Worm (Caenorhabditis elegans) whole organism, late embryonic: ENCODE data around the gene C14F11.4.

Source experiments
- K02D7.2 ChIP-seq: sonication (generic microtip); optimal IDR thresholded peaks from 2 replicates; lab custom pipeline; 2017; ENCODE audit warnings: mild to moderate bottlenecking, missing genetic modification characterization, missing compliant biosample characterization
- Y22D7AL.16 ChIP-seq: sonication (generic microtip); optimal IDR thresholded peaks from 2 replicates; lab custom pipeline; 2016; ENCODE audit warnings: missing genetic modification characterization, missing compliant biosample characterization
- ceh-18 ChIP-seq: sonication (generic microtip); optimal IDR thresholded peaks from 2 replicates; lab custom pipeline; 2016; ENCODE audit warnings: missing genetic modification characterization, missing compliant biosample characterization
- ceh-22 ChIP-seq: sonication (generic microtip); optimal IDR thresholded peaks from 2 replicates; lab custom pipeline; 2017; ENCODE audit warnings: missing biosample characterization, missing genetic modification characterization
- ceh-31 ChIP-seq: sonication (generic microtip); optimal IDR thresholded peaks from 2 replicates; lab custom pipeline; 2016; ENCODE audit warnings: missing genetic modification characterization, missing compliant biosample characterization
- ceh-45 ChIP-seq: fragments of 200-800 bp; sonication (Bioruptor generic); IDR thresholded peaks from 2 replicates; pipeline ENCODE4 v1.3.6; 2022; ENCODE audit warnings: missing genetic modification reagents, missing genetic modification characterization, missing compliant biosample characterization
- ceh-6 ChIP-seq: fragments of 200-800 bp; sonication (Bioruptor generic); optimal IDR thresholded peaks from 2 replicates; lab custom pipeline; 2018; ENCODE audit warnings: mild to moderate bottlenecking, missing genetic modification characterization, missing compliant biosample characterization
- ceh-9 ChIP-seq: sonication (generic microtip); optimal IDR thresholded peaks from 2 replicates; lab custom pipeline; 2016; ENCODE audit warnings: mild to moderate bottlenecking, missing genetic modification characterization, inconsistent platforms, missing compliant biosample characterization
- che-1 ChIP-seq: sonication (generic microtip); optimal IDR thresholded peaks from 2 replicates; lab custom pipeline; 2016; ENCODE audit warnings: mild to moderate bottlenecking, missing genetic modification characterization, missing compliant biosample characterization
- dmd-4 ChIP-seq: sonication (generic microtip); optimal IDR thresholded peaks from 2 replicates; lab custom pipeline; 2016; ENCODE audit warnings: borderline replicate concordance, missing genetic modification characterization, missing compliant biosample characterization
- fax-1 ChIP-seq: sonication (generic microtip); optimal IDR thresholded peaks from 2 replicates; lab custom pipeline; 2016; ENCODE audit warnings: missing genotype, missing genetic modification characterization, missing compliant biosample characterization
- hlh-13 ChIP-seq: fragments of 200-800 bp; sonication (Bioruptor generic); optimal IDR thresholded peaks from 2 replicates; lab custom pipeline; 2018; ENCODE audit warnings: mild to moderate bottlenecking, missing genetic modification characterization, missing compliant biosample characterization
- lim-6 ChIP-seq: sonication (generic microtip); optimal IDR thresholded peaks from 2 replicates; lab custom pipeline; 2016; ENCODE audit warnings: missing genetic modification characterization, missing compliant biosample characterization
- lin-11 ChIP-seq: fragments of 200-800 bp; sonication (Bioruptor generic); optimal IDR thresholded peaks from 2 replicates; lab custom pipeline; 2018; ENCODE audit warnings: mild to moderate bottlenecking, missing genetic modification characterization, missing compliant biosample characterization
- madf-2 ChIP-seq: sonication (generic microtip); optimal IDR thresholded peaks from 2 replicates; lab custom pipeline; 2017; ENCODE audit warnings: missing genetic modification characterization, missing compliant biosample characterization
- nfya-1 ChIP-seq: sonication (generic microtip); optimal IDR thresholded peaks from 2 replicates; lab custom pipeline; 2017; ENCODE audit warnings: missing genetic modification characterization, mild to moderate bottlenecking, missing compliant biosample characterization, antibody characterized with exemption, moderate library complexity
- nhr-11 ChIP-seq: fragments of 150-350 bp; optimal IDR thresholded peaks from 2 replicates; lab custom pipeline; 2014; ENCODE audit warnings: missing biosample characterization, missing genetic modification characterization
- nhr-232 ChIP-seq: sonication (generic microtip); optimal IDR thresholded peaks from 2 replicates; lab custom pipeline; 2016; ENCODE audit warnings: missing genetic modification characterization, missing compliant biosample characterization
- pag-3 ChIP-seq: sonication (generic microtip); optimal IDR thresholded peaks from 2 replicates; lab custom pipeline; 2016; ENCODE audit warnings: missing compliant biosample characterization, missing genetic modification characterization, borderline replicate concordance
- pax-1 ChIP-seq: fragments of 150-350 bp; optimal IDR thresholded peaks from 2 replicates; lab custom pipeline; 2014; ENCODE audit warnings: missing biosample characterization, missing genetic modification characterization
- pha-2 ChIP-seq: sonication (generic microtip); optimal IDR thresholded peaks from 2 replicates; lab custom pipeline; 2017; ENCODE audit warnings: mild to moderate bottlenecking, missing genetic modification characterization, missing compliant biosample characterization
- pha-4 ChIP-seq: fragments of 150-350 bp; optimal IDR thresholded peaks from 2 replicates; lab custom pipeline; 2018; ENCODE audit warnings: missing biosample characterization, missing genetic modification reagents, missing genetic modification characterization
- pqm-1 ChIP-seq: sonication (generic microtip); optimal IDR thresholded peaks from 2 replicates; lab custom pipeline; 2016; ENCODE audit warnings: missing genetic modification characterization, missing compliant biosample characterization
- pros-1 ChIP-seq: fragments of 150-350 bp; optimal IDR thresholded peaks from 2 replicates; lab custom pipeline; 2014; ENCODE audit warnings: missing biosample characterization, missing genetic modification reagents, missing genetic modification characterization
- rnt-1 ChIP-seq: sonication (generic microtip); optimal IDR thresholded peaks from 2 replicates; lab custom pipeline; 2016; ENCODE audit warnings: missing genetic modification characterization, missing compliant biosample characterization
- sdc-2 ChIP-seq: sonication (generic microtip); optimal IDR thresholded peaks from 2 replicates; lab custom pipeline; 2016; ENCODE audit warnings: missing genotype, missing genetic modification characterization, missing compliant biosample characterization
- sox-4 ChIP-seq: sonication (generic microtip); optimal IDR thresholded peaks from 2 replicates; lab custom pipeline; 2017; ENCODE audit warnings: mild to moderate bottlenecking, missing genetic modification characterization, inconsistent platforms, missing compliant biosample characterization
- tbx-7 ChIP-seq: sonication (generic microtip); optimal IDR thresholded peaks from 2 replicates; lab custom pipeline; 2016; ENCODE audit warnings: missing genotype, missing genetic modification characterization, missing compliant biosample characterization
- unc-42 ChIP-seq: sonication (generic microtip); optimal IDR thresholded peaks from 2 replicates; lab custom pipeline; 2016; ENCODE audit warnings: missing genotype, missing genetic modification characterization, missing compliant biosample characterization
- ztf-16 ChIP-seq: sonication (generic microtip); optimal IDR thresholded peaks from 2 replicates; lab custom pipeline; 2017; ENCODE audit warnings: missing genetic modification characterization, missing compliant biosample characterization

Gene C14F11.4

ce11 chrX:6247013-6247412 lies 14.2 kb upstream of the C14F11.4 start:
- TF ChIP-seq sdc-2 (tag; lab: Kevin White, UChicago) = no peak
- TF ChIP-seq nfya-1 (tag; lab: Kevin White, UChicago) = no peak
- no peak for TF ChIP-seq lin-11 (tag; lab: Kevin White, UChicago)
- TF ChIP-seq pha-2 (tag; lab: Kevin White, UChicago) = no peak
- TF ChIP-seq K02D7.2 (tag; lab: Kevin White, UChicago) = no peak
- TF ChIP-seq ceh-9 (tag; lab: Kevin White, UChicago) = no peak
- TF ChIP-seq sox-4 (tag; lab: Kevin White, UChicago) = no peak
- TF ChIP-seq ztf-16 (tag; lab: Kevin White, UChicago) = no peak
- no peak for TF ChIP-seq nhr-11 (tag; lab: Kevin White, UChicago)

ce11 chrX:6245499-6245898 lies 12.7 kb upstream of the C14F11.4 start:
- TF ChIP-seq ceh-22 (tag; lab: Kevin White, UChicago) (no peak), sdc-2 (tag; lab: Kevin White, UChicago) (no peak)

DNA sequence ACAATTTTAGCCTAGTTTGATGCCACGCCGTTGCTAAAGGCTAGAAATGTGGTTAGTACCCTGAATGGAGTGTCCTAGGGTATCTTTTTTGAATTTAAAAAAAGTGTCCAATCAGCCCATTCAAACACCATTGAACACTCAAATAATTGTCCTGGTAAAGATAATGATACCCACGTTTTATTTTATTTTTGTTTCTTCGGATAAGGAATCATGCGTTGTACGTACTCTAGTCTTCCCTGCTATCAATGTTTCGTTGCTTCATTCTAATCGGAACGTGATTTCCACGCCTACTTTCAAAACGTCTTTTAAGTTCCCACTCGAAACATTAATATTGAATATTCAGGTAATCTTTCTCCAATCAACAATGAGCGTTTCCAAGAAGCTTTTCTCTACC lies 7.8 kb upstream of the C14F11.4 start, which contains the start of gene got-2.2:
TSS of gene got-2.2 (plus strand) at position 344 of the 394 bp plus-strand sequence.
- no peak for TF ChIP-seq sdc-2 (tag; lab: Kevin White, UChicago)
- TF ChIP-seq ceh-18 (tag; lab: Kevin White, UChicago) = no peak
- no peak for TF ChIP-seq pag-3 (tag; lab: Kevin White, UChicago)
- no peak for TF ChIP-seq hlh-13
- TF ChIP-seq che-1 (tag; lab: Kevin White, UChicago) = no peak
- TF ChIP-seq ceh-6 (GFP tag; lab: Kevin White, UChicago) = no peak
- TF ChIP-seq rnt-1 (tag; lab: Kevin White, UChicago) = no peak
- no peak for TF ChIP-seq pqm-1 (tag; lab: Kevin White, UChicago)
- TF ChIP-seq ceh-9 (tag; lab: Kevin White, UChicago) = no peak
- TF ChIP-seq madf-2 (tag; lab: Kevin White, UChicago) = no peak
- no peak for TF ChIP-seq dmd-4

DNA sequence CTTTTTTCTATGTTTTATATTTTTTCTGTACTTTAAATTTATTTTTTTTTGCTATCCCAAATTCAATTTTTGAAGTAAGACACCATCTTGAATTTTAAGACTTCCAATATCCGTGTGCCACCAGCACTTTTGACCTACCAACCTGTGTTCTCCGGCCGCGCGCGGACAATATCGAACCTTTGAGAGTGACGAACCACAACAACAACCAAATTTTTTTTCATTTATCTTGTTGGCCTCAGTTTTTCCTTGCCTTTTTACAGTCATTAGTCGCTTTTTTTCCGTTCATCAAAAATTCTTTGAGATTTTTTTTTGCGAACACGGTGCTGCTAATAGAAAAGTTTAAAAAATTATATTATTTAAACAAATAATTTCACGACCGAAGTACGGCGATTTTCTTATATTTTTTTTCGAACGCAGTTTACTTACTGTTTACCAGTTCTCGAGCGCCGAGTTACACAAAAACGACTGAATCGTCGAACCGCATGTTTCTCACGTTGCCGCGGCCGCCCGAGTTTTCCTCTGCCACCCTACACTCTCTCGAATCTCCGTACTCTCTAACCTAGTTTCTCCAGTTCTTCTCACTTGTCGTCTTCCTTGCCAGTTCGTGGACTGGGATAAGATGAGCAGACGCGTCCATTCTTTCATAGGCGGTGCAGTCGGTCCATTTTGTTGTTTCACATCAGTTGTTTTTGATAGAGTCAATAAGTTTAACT lies 7.2 kb upstream of the C14F11.4 start:
- TF ChIP-seq ceh-18 (tag; lab: Kevin White, UChicago) = peak; percentile 4
- no peak for TF ChIP-seq fax-1

- no peak for TF ChIP-seq nhr-232
- peak; percentile 51 for TF ChIP-seq rnt-1 (tag; lab: Kevin White, UChicago)
- no peak for TF ChIP-seq ceh-18 (tag; lab: Kevin White, UChicago)
Observed at ce11 chrX:6238973-6239372, 6.1 kb upstream of the C14F11.4 start, which contains the start of gene rml-3. TSS of gene rml-3 (minus strand) at chrX:6239065.

ce11 chrX:6235443-6235842 lies 2.6 kb upstream of the C14F11.4 start, which contains the start of gene hsp-43:
TSS of gene hsp-43 (minus strand) at chrX:6235543.
- no peak for TF ChIP-seq ceh-31 (tag; lab: Kevin White, UChicago)
- TF ChIP-seq Y22D7AL.16 (tag; lab: Kevin White, UChicago) = no peak
- no peak for TF ChIP-seq lim-6 (tag; lab: Kevin White, UChicago)
- no peak for TF ChIP-seq tbx-7
- no peak for TF ChIP-seq nhr-11 (tag; lab: Kevin White, UChicago)
- no peak for TF ChIP-seq pros-1 (tag; lab: Kevin White, UChicago)
- no peak for TF ChIP-seq unc-42 (tag; lab: Kevin White, UChicago)
- no peak for TF ChIP-seq pha-4 (tag; lab: Kevin White, UChicago)
- no peak for TF ChIP-seq ceh-45 (GFP tag; lab: Robert Waterston, UW)
- TF ChIP-seq pax-1 = no peak
